Worm (Caenorhabditis elegans) whole organism, L3 larva: ENCODE results near the gene C27D8.2.
A peak's percentile ranks its signal among the peaks of the same experiment; 100 is the strongest.

Source experiments
- R02D3.7 ChIP-seq: fragments of 150-350 bp; optimal IDR thresholded peaks from 2 replicates; lab custom pipeline; 2014; ENCODE audit warnings: missing biosample characterization, missing genetic modification characterization
- aly-2 ChIP-seq: fragments of 150-350 bp; optimal IDR thresholded peaks from 2 replicates; lab custom pipeline; 2014; ENCODE audit warnings: missing biosample characterization, missing genetic modification characterization
- ceh-16 ChIP-seq: sonication (generic microtip); optimal IDR thresholded peaks from 2 replicates; lab custom pipeline; 2017; ENCODE audit warnings: missing biosample characterization, missing genetic modification characterization
- ceh-28 ChIP-seq: fragments of 150-350 bp; optimal IDR thresholded peaks from 2 replicates; lab custom pipeline; 2014; ENCODE audit warnings: missing biosample characterization, missing genetic modification reagents, missing genetic modification characterization
- ceh-82 ChIP-seq: fragments of 150-350 bp; optimal IDR thresholded peaks from 2 replicates; lab custom pipeline; 2014; ENCODE audit warnings: missing biosample characterization, missing genetic modification characterization
- egl-27 ChIP-seq: sonication (generic microtip); optimal IDR thresholded peaks from 4 replicates; lab custom pipeline; 2017; ENCODE audit warnings: missing biosample characterization, missing genetic modification reagents, missing genetic modification characterization
- egl-5 ChIP-seq: fragments of 150-350 bp; optimal IDR thresholded peaks from 2 replicates; lab custom pipeline; 2017; ENCODE audit warnings: missing biosample characterization, missing genetic modification reagents, missing genetic modification characterization, inconsistent platforms
- elt-1 ChIP-seq: fragments of 150-350 bp; optimal IDR thresholded peaks from 2 replicates; lab custom pipeline; 2014; ENCODE audit warnings: missing biosample characterization, missing genetic modification characterization
- elt-3 ChIP-seq, 3 experiments: fragments of 150-350 bp in 1 of 3; sonication (generic microtip) in 2 of 3; optimal IDR thresholded peaks; 2 replicates in 2 of 3; 4 replicates in 1 of 3; lab custom pipeline; 2014 to 2017; ENCODE audit warnings: missing biosample characterization in 3 of 3, missing genetic modification characterization in 3 of 3
- fkh-10 ChIP-seq: sonication (generic microtip); optimal IDR thresholded peaks from 2 replicates; lab custom pipeline; 2017; ENCODE audit warnings: missing biosample characterization, missing genetic modification reagents, missing genetic modification characterization
- fkh-2 ChIP-seq: fragments of 150-350 bp; optimal IDR thresholded peaks from 2 replicates; lab custom pipeline; 2014; ENCODE audit warnings: missing biosample characterization, missing genetic modification reagents, missing genetic modification characterization
- fos-1 ChIP-seq: fragments of 150-350 bp; optimal IDR thresholded peaks from 2 replicates; lab custom pipeline; 2014; ENCODE audit warnings: missing biosample characterization, missing genetic modification characterization
- hmg-11 ChIP-seq: sonication (generic microtip); optimal IDR thresholded peaks from 2 replicates; lab custom pipeline; 2016; ENCODE audit warnings: missing genetic modification characterization, missing compliant biosample characterization
- jun-1 ChIP-seq: fragments of 150-350 bp; optimal IDR thresholded peaks from 2 replicates; lab custom pipeline; 2014; ENCODE audit warnings: missing biosample characterization, missing genetic modification reagents, missing genetic modification characterization
- lin-15B ChIP-seq: fragments of 150-350 bp; optimal IDR thresholded peaks from 2 replicates; lab custom pipeline; 2014; ENCODE audit warnings: missing biosample characterization, missing genetic modification characterization
- lin-39 ChIP-seq: fragments of 150-350 bp; optimal IDR thresholded peaks from 2 replicates; lab custom pipeline; 2018; ENCODE audit warnings: missing biosample characterization, missing genetic modification reagents, missing genetic modification characterization
- mdl-1 ChIP-seq: fragments of 150-350 bp; optimal IDR thresholded peaks from 2 replicates; lab custom pipeline; 2014; ENCODE audit warnings: missing biosample characterization, missing genetic modification characterization
- mml-1 ChIP-seq: fragments of 150-350 bp; sonication (generic microtip); optimal IDR thresholded peaks from 3 replicates; lab custom pipeline; 2014; ENCODE audit warnings: missing biosample characterization, missing genetic modification characterization
- nfya-1 ChIP-seq: sonication (generic microtip); optimal IDR thresholded peaks from 2 replicates; lab custom pipeline; 2017; ENCODE audit warnings: missing genetic modification characterization, mild to moderate bottlenecking, missing compliant biosample characterization, antibody characterized with exemption, moderate library complexity; ENCODE audit not compliant: insufficient read depth
- nhr-12 ChIP-seq: fragments of 150-350 bp; optimal IDR thresholded peaks from 2 replicates; lab custom pipeline; 2014; ENCODE audit warnings: missing biosample characterization, missing genetic modification characterization
- nhr-23 ChIP-seq: fragments of 150-350 bp; optimal IDR thresholded peaks from 2 replicates; lab custom pipeline; 2014; ENCODE audit warnings: missing biosample characterization, missing genetic modification reagents, missing genetic modification characterization
- nhr-25 ChIP-seq: sonication (generic microtip); optimal IDR thresholded peaks from 2 replicates; lab custom pipeline; 2017; ENCODE audit warnings: missing biosample characterization, missing genetic modification characterization
- nhr-43 ChIP-seq: sonication (generic microtip); optimal IDR thresholded peaks from 2 replicates; lab custom pipeline; 2016; ENCODE audit warnings: mild to moderate bottlenecking, missing genetic modification characterization, missing compliant biosample characterization; ENCODE audit not compliant: poor library complexity, severe bottlenecking
- nhr-76 ChIP-seq: fragments of 150-350 bp; sonication (generic microtip); optimal IDR thresholded peaks from 5 replicates; lab custom pipeline; 2014; ENCODE audit warnings: missing biosample characterization, missing genetic modification characterization
- nhr-77 ChIP-seq: fragments of 150-350 bp; optimal IDR thresholded peaks from 2 replicates; lab custom pipeline; 2014; ENCODE audit warnings: missing biosample characterization, missing genetic modification characterization
- pha-4 ChIP-seq: fragments of 150-350 bp; optimal IDR thresholded peaks from 2 replicates; lab custom pipeline; 2014; ENCODE audit warnings: missing biosample characterization, missing genetic modification reagents, missing genetic modification characterization
- pqm-1 ChIP-seq: fragments of 150-350 bp; optimal IDR thresholded peaks from 2 replicates; lab custom pipeline; 2017; ENCODE audit warnings: missing biosample characterization, missing genetic modification characterization, inconsistent platforms
- sea-2 ChIP-seq: fragments of 150-350 bp; sonication (generic microtip); optimal IDR thresholded peaks from 4 replicates; lab custom pipeline; 2014; ENCODE audit warnings: missing biosample characterization, missing genetic modification reagents, missing genetic modification characterization
- skn-1 ChIP-seq: fragments of 150-350 bp; optimal IDR thresholded peaks from 2 replicates; lab custom pipeline; 2014; ENCODE audit warnings: missing biosample characterization, missing genetic modification characterization
- tbx-2 ChIP-seq: sonication (generic microtip); optimal IDR thresholded peaks from 2 replicates; lab custom pipeline; 2016; ENCODE audit warnings: mild to moderate bottlenecking, missing genetic modification characterization, missing compliant biosample characterization
- unc-39 ChIP-seq: sonication (generic microtip); optimal IDR thresholded peaks from 4 replicates; lab custom pipeline; 2017; ENCODE audit warnings: missing biosample characterization, missing genetic modification characterization
- zag-1 ChIP-seq: fragments of 150-350 bp; optimal IDR thresholded peaks from 2 replicates; lab custom pipeline; 2014; ENCODE audit warnings: missing biosample characterization, missing genetic modification characterization
- ztf-11 ChIP-seq: fragments of 150-350 bp; optimal IDR thresholded peaks from 2 replicates; lab custom pipeline; 2014; ENCODE audit warnings: missing biosample characterization, missing genetic modification characterization
- ztf-4 ChIP-seq: fragments of 150-350 bp; optimal IDR thresholded peaks from 2 replicates; lab custom pipeline; 2014; ENCODE audit warnings: missing biosample characterization, missing genetic modification characterization

The C27D8.2 gene

ce11 chrIV:12746284-12746683, 35.3 kb downstream of the C27D8.2 start, which contains the start of gene inx-6:
inx-6 (plus strand) TSS chrIV:12746584.
- TF ChIP-seq mml-1 (no peak), pha-4 (peak; percentile 47), ztf-4 (no peak)

ce11 chrIV:12748760-12749159, 37.7 kb downstream of the C27D8.2 start:
- TF ChIP-seq nhr-23 (tag; lab: Kevin White, UChicago) (no peak), ztf-4 (no peak), ztf-11 (tag; lab: Kevin White, UChicago) (no peak), skn-1 (tag; lab: Kevin White, UChicago) (no peak), R02D3.7 (no peak), ceh-28 (tag; lab: Kevin White, UChicago) (no peak), aly-2 (tag; lab: Kevin White, UChicago) (no peak), nhr-12 (no peak), egl-5 (tag; lab: Kevin White, UChicago) (no peak), ceh-16 (no peak), ceh-82 (tag; lab: Kevin White, UChicago) (no peak), hmg-11 (tag; lab: Kevin White, UChicago) (no peak), jun-1 (tag; lab: Kevin White, UChicago) (no peak), nhr-43 (tag; lab: Kevin White, UChicago) (no peak), pha-4 (no peak), elt-1 (no peak), pqm-1 (tag; lab: Kevin White, UChicago) (no peak)

- TF ChIP-seq nhr-25 (tag; lab: Kevin White, UChicago) (no peak), nfya-1 (tag; lab: Kevin White, UChicago) (peak; percentile 84)
Measured at ce11 chrIV:12754170-12754569, 43.2 kb downstream of the C27D8.2 start.

- TF ChIP-seq nhr-76 (tag; lab: Kevin White, UChicago) (no peak), nhr-25 (tag; lab: Kevin White, UChicago) (no peak), elt-3 (tag; optimal IDR thresholded peaks at IDR 0.05; lab: Kevin White, UChicago) (no peak), pha-4 (no peak), fkh-10 (GFP tag; lab: Kevin White, UChicago) (no peak), elt-1 (no peak), tbx-2 (tag; lab: Kevin White, UChicago) (no peak), nhr-43 (tag; lab: Kevin White, UChicago) (no peak), lin-39 (tag; lab: Kevin White, UChicago) (no peak), fkh-2 (tag; lab: Kevin White, UChicago) (no peak), unc-39 (tag; lab: Kevin White, UChicago) (no peak), jun-1 (tag; lab: Kevin White, UChicago) (no peak), ztf-11 (tag; lab: Kevin White, UChicago) (no peak), sea-2 (GFP tag; lab: Kevin White, UChicago) (no peak), mml-1 (no peak), fos-1 (tag; lab: Kevin White, UChicago) (no peak), nhr-12 (no peak), R02D3.7 (no peak)
Measured at ce11 chrIV:12755641-12756040, 44.6 kb downstream of the C27D8.2 start.

- TF ChIP-seq skn-1 (tag; lab: Kevin White, UChicago), result no peak
- TF ChIP-seq zag-1 (tag; lab: Kevin White, UChicago), result no peak
- TF ChIP-seq nhr-77 (tag; lab: Kevin White, UChicago), result no peak
- no peak for TF ChIP-seq lin-15B
- TF ChIP-seq ceh-16, result no peak
- no peak for TF ChIP-seq ztf-4
- TF ChIP-seq fos-1 (tag; lab: Kevin White, UChicago), result no peak
- no peak for TF ChIP-seq elt-3 (tag; optimal IDR thresholded peaks at IDR 0.05; lab: Kevin White, UChicago)
- no peak for TF ChIP-seq ceh-82 (tag; lab: Kevin White, UChicago)
- no peak for TF ChIP-seq pqm-1 (tag; lab: Kevin White, UChicago)
- no peak for TF ChIP-seq pha-4
- TF ChIP-seq mdl-1, result no peak
- TF ChIP-seq egl-27 (tag; lab: Kevin White, UChicago), result no peak
- TF ChIP-seq nfya-1 (tag; lab: Kevin White, UChicago), result no peak
Measured at ce11 chrIV:12757470-12757869, 46.5 kb downstream of the C27D8.2 start, which contains the start of gene flp-9. flp-9 (minus strand) TSS chrIV:12757570.
